Fruit fly (Drosophila melanogaster): ENCODE data around the gene CG1750.

Gene CG1750

dm6 chr3R:31215830-31216229, 38.9 kb downstream of the CG1750 start, which contains the start of gene CG15561 (continued):
- TF ChIP-seq lilli (GFP tag; optimal IDR thresholded peaks at IDR 0.05) (peak; percentile 61), caup (GFP tag; optimal IDR thresholded peaks at IDR 0.05; ENCODE audit: severe bottlenecking) (peak; percentile 73), HmgD (GFP tag; optimal IDR thresholded peaks at IDR 0.05) (peak; percentile 0), CG12104 (GFP tag; optimal IDR thresholded peaks at IDR 0.05) (no peak), Lpt (GFP tag; optimal IDR thresholded peaks at IDR 0.05) (no peak), CG15479 (GFP tag; optimal IDR thresholded peaks at IDR 0.05) (peak; percentile 97), CG1529 (GFP tag; optimal IDR thresholded peaks at IDR 0.05) (peak; percentile 34), CG11398 (GFP tag; optimal IDR thresholded peaks at IDR 0.05) (no peak), danr (GFP tag; IDR thresholded peaks at IDR 0.05) (no peak), ac (GFP tag; optimal IDR thresholded peaks at IDR 0.05) (no peak), sens (GFP tag) (peak; percentile 82), repo (GFP tag; optimal IDR thresholded peaks at IDR 0.05) (no peak), ro (GFP tag; IDR thresholded peaks at IDR 0.05) (no peak), Fer2 (tag; optimal IDR thresholded peaks at IDR 0.05) (no peak), CG14710 (tag; optimal IDR thresholded peaks at IDR 0.05) (peak; percentile 51), gcm2 (GFP tag; optimal IDR thresholded peaks at IDR 0.05) (no peak), Meics (GFP tag; optimal IDR thresholded peaks at IDR 0.05) (peak; percentile 47), Deaf1 (tag; optimal IDR thresholded peaks at IDR 0.05) (no peak), CG9932 (GFP tag; IDR thresholded peaks at IDR 0.05) (no peak), CG10565 (GFP tag; optimal IDR thresholded peaks at IDR 0.05) (no peak), Dp (GFP tag; optimal IDR thresholded peaks at IDR 0.05) (peak; percentile 98), salm (tag; optimal IDR thresholded peaks at IDR 0.05) (peak; percentile 35), CG30403 (GFP tag; optimal IDR thresholded peaks at IDR 0.05) (peak; percentile 44), CG3281 (GFP tag; optimal IDR thresholded peaks at IDR 0.05) (no peak), CG12155 (GFP tag; optimal IDR thresholded peaks at IDR 0.05) (peak; percentile 38), CG10267 (tag; optimal IDR thresholded peaks at IDR 0.05) (peak; percentile 49), prd (optimal IDR thresholded peaks at IDR 0.05) (no peak), prd (GFP tag; IDR thresholded peaks at IDR 0.05) (no peak), Doc3 (GFP tag; IDR thresholded peaks at IDR 0.05; ENCODE audit: partially characterized antibody) (no peak), CG8765 (GFP tag; IDR thresholded peaks at IDR 0.05) (no peak), toy (GFP tag; IDR thresholded peaks at IDR 0.05) (no peak), pb (GFP tag; optimal IDR thresholded peaks at IDR 0.05) (peak; percentile 48), CoRest (tag; optimal IDR thresholded peaks at IDR 0.05) (peak; percentile 28), slp2 (GFP tag; optimal IDR thresholded peaks at IDR 0.05) (peak; percentile 15), gsb (GFP tag; IDR thresholded peaks at IDR 0.05) (no peak), nerfin-1 (tag; optimal IDR thresholded peaks at IDR 0.05) (peak; percentile 51), NC2β (GFP tag; optimal IDR thresholded peaks at IDR 0.05) (peak; percentile 44), usp (GFP tag; optimal IDR thresholded peaks at IDR 0.05) (no peak), CG13624 (GFP tag; optimal IDR thresholded peaks at IDR 0.05) (peak; percentile 70), trh (GFP tag; optimal IDR thresholded peaks at IDR 0.05) (no peak), CG6791 (GFP tag; IDR thresholded peaks at IDR 0.05; ENCODE audit: partially characterized antibody) (no peak), sens-2 (GFP tag; IDR thresholded peaks at IDR 0.05) (no peak), CG14441 (GFP tag; IDR thresholded peaks at IDR 0.05) (no peak), Med (GFP tag) (peak; percentile 94), nom (GFP tag; optimal IDR thresholded peaks at IDR 0.05) (peak; percentile 43), Hey (tag; optimal IDR thresholded peaks at IDR 0.05) (peak; percentile 6), CG14965 (GFP tag; optimal IDR thresholded peaks at IDR 0.05; ENCODE audit: borderline replicate concordance) (no peak), sima (GFP tag; optimal IDR thresholded peaks at IDR 0.05) (no peak), Dad (GFP tag; optimal IDR thresholded peaks at IDR 0.05) (peak; percentile 55), abd-A (tag; optimal IDR thresholded peaks at IDR 0.05) (no peak), Mrtf (GFP tag; IDR thresholded peaks at IDR 0.05) (no peak), CG2116 (GFP tag; optimal IDR thresholded peaks at IDR 0.05) (peak; percentile 99), Ptx1 (GFP tag; IDR thresholded peaks at IDR 0.05) (no peak)

Data from whole organism, embryonic.